Worm (Caenorhabditis elegans): ENCODE measurements around the gene ugt-29.

ugt-29 gene

DNA sequence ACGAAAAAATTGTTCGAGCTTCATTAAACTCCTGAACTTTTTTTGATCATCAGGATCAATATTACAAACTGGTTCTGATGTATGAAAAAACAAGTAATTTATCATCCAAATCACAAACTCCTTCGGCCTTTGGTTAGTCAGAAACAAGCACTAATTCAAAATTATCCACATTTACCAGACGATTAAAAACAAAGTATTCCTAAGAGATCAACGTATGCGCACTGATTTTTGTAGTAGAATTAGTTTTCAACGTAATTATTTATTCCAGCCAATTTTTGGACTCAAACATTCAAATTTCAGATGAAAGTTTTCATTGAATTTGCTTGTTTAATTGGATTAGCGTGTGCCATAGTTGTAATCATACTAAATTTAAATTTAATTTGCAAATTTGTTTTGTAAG lies 7.5 kb upstream of the ugt-29 start, which contains the start of gene srbc-38:
srbc-38 (plus strand) TSS at position 301 of the 400 bp plus-strand sequence.
- no peak for TF ChIP-seq ceh-9 (tag; optimal IDR thresholded peaks at IDR 0.05)
- no peak for TF ChIP-seq ceh-14 (tag; optimal IDR thresholded peaks at IDR 0.05)
- TF ChIP-seq lim-6 (tag; optimal IDR thresholded peaks at IDR 0.05) = no peak
- TF ChIP-seq ceh-24 (tag; optimal IDR thresholded peaks at IDR 0.05) = no peak
- no peak for TF ChIP-seq ztf-16 (tag; optimal IDR thresholded peaks at IDR 0.05)
- TF ChIP-seq C38D4.7 (GFP tag; optimal IDR thresholded peaks at IDR 0.05) = no peak

DNA sequence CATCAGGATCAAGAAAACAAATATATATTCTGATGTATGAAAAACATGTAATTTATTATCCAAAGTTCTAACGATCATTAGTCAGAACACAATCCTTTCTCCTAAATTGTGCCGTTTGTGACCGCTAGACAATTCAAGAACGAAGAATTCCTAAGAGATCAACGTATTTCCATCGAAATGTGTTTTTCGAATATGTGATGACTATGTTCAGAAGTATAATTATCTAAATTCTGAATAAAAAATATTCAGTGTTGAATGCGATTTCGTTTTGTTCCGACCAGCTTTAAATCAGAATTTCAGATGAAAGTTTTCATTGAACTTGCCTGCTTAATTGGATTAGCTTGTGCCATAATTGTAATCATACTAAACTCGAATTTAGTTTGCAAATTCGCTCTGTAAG lies 2.9 kb upstream of the ugt-29 start, which contains the start of gene srbc-37:
srbc-37 (plus strand) TSS at position 301 of the 400 bp plus-strand sequence.
- TF ChIP-seq dve-1 (tag; optimal IDR thresholded peaks at IDR 0.05) (no peak), elt-2 (tag; optimal IDR thresholded peaks at IDR 0.05) (no peak), lim-6 (tag; optimal IDR thresholded peaks at IDR 0.05) (no peak), fkh-10 (GFP tag; optimal IDR thresholded peaks at IDR 0.05) (no peak), ceh-9 (tag; optimal IDR thresholded peaks at IDR 0.05) (no peak)

DNA sequence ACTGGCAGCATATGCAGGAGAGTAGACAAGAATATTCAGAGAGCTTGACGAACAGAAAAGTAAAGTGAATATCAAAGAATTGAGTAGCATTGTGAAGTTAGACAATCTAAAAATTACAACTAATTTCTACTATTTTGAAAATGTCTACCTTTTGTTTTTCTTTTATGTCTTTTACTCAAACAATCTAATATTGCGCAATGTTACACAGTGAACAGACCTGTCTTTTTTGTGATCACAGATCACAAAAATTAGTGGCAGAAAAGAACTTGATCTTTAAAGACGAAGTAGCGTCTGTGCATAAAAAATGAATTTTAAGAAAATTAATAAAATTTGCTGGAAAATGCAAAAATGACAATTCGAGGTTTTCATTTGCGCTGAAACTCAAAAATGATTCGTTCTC lies 338 bp downstream of the ugt-29 start:
- TF ChIP-seq ceh-6 (GFP tag; optimal IDR thresholded peaks at IDR 0.05) = no peak
- no peak for TF ChIP-seq ref-2 (tag; optimal IDR thresholded peaks at IDR 0.05)
- no peak for TF ChIP-seq K02D7.2 (tag; optimal IDR thresholded peaks at IDR 0.05)
- no peak for TF ChIP-seq ttx-3 (tag; optimal IDR thresholded peaks at IDR 0.05)
- TF ChIP-seq fax-1 (tag; optimal IDR thresholded peaks at IDR 0.05) = no peak
- TF ChIP-seq zip-5 (tag; optimal IDR thresholded peaks at IDR 0.05) = no peak
- TF ChIP-seq ceh-31 (tag; optimal IDR thresholded peaks at IDR 0.05) = no peak
- TF ChIP-seq ceh-19 (GFP tag; optimal IDR thresholded peaks at IDR 0.05) = no peak
- no peak for TF ChIP-seq dmd-4 (tag; optimal IDR thresholded peaks at IDR 0.05; ENCODE audit: borderline replicate concordance)
- TF ChIP-seq ceh-48 (tag; optimal IDR thresholded peaks at IDR 0.05) = no peak

DNA sequence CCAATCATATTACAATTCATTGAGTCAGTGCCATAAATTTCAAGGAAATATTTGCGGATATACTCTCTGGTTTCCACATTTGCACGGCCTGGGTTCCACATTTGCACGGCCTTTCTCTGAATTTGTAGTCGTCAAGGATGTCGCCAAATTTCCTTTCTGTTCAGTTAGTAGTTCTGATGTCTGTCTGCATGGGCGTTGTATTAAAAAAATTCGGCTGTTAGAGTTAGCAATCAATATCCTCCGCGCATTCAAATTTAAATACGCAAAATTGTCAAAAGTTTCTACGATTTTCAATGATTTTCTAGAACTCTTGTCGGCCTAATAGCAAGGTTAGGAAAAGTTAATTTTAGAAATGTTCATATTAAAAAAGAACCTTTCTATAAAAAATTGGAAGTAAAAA lies 3.5 kb downstream of the ugt-29 start, which contains the start of gene srj-52:
srj-52 (minus strand) TSS at position 101 of the 400 bp plus-strand sequence.
- TF ChIP-seq sox-2 (GFP tag; IDR thresholded peaks at IDR 0.05) (no peak), nhr-11 (tag; optimal IDR thresholded peaks at IDR 0.05) (no peak), ceh-48 (tag; optimal IDR thresholded peaks at IDR 0.05) (no peak), unc-3 (GFP tag; conservative IDR thresholded peaks at IDR 0.05) (no peak), unc-3 (tag; optimal IDR thresholded peaks at IDR 0.05) (no peak), mec-3 (tag; optimal IDR thresholded peaks at IDR 0.05; ENCODE audit: borderline replicate concordance) (no peak), ztf-16 (tag; optimal IDR thresholded peaks at IDR 0.05) (no peak), fkh-6 (tag; optimal IDR thresholded peaks at IDR 0.05) (no peak), lim-6 (tag; optimal IDR thresholded peaks at IDR 0.05) (no peak), fax-1 (tag; optimal IDR thresholded peaks at IDR 0.05) (no peak)

DNA sequence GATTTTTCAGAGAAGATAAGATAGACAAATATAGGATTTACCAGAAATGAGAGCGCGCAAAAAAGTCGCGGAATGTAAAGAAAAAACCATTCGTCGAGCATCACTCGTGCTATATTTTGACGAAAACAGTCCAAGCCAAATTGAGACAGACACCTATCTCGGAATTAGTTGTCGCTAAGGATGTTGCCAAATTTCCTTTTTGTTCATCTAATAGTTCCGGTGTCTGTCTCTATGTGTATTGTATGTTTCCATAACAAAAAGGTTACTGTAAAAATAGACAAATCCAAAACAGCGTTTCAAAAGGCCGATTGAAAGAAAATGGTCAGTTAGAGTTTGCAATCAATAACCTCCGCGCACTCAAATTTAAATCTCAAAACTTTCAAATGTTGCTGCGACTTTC lies 4.8 kb downstream of the ugt-29 start, which contains the start of gene srj-53:
srj-53 (minus strand) TSS at position 101 of the 400 bp plus-strand sequence.
- TF ChIP-seq K09A11.1 (tag; optimal IDR thresholded peaks at IDR 0.05; ENCODE audit: insufficient read depth) (no peak), ceh-22 (tag; optimal IDR thresholded peaks at IDR 0.05) (no peak), ttx-3 (tag; optimal IDR thresholded peaks at IDR 0.05) (no peak), C08G9.2 (tag; optimal IDR thresholded peaks at IDR 0.05) (no peak), pag-3 (tag; optimal IDR thresholded peaks at IDR 0.05; ENCODE audit: borderline replicate concordance) (no peak), ceh-19 (GFP tag; optimal IDR thresholded peaks at IDR 0.05) (no peak), nfya-1 (tag; optimal IDR thresholded peaks at IDR 0.05) (no peak), ceh-45 (GFP tag; IDR thresholded peaks at IDR 0.05) (no peak), tbx-2 (tag; optimal IDR thresholded peaks at IDR 0.05) (no peak), ref-2 (tag; optimal IDR thresholded peaks at IDR 0.05) (no peak), ceh-34 (tag; optimal IDR thresholded peaks at IDR 0.05) (no peak), fkh-6 (tag; optimal IDR thresholded peaks at IDR 0.05) (no peak), hlh-6 (tag; optimal IDR thresholded peaks at IDR 0.05) (no peak), unc-86 (tag; optimal IDR thresholded peaks at IDR 0.05) (no peak), rnt-1 (tag; optimal IDR thresholded peaks at IDR 0.05) (no peak), pqm-1 (tag; optimal IDR thresholded peaks at IDR 0.05) (no peak), elt-4 (tag; optimal IDR thresholded peaks at IDR 0.05) (no peak), elt-2 (tag; optimal IDR thresholded peaks at IDR 0.05) (no peak), ceh-2 (tag; optimal IDR thresholded peaks at IDR 0.05) (no peak), ceh-48 (tag; optimal IDR thresholded peaks at IDR 0.05) (no peak)
